Worm (Caenorhabditis elegans) whole organism, L2 larva: ENCODE results near the gene T20F7.3.
"Not testable (repeated sequence)": the region's sequence is repeated elsewhere in the genome, so short reads cannot be mapped to it uniquely, and the experiment has no call there.

Experiments used
- C34F6.9 ChIP-seq: fragments of 150-350 bp; optimal IDR thresholded peaks from 2 replicates; lab custom pipeline; 2014; ENCODE audit warnings: missing biosample characterization, missing genetic modification characterization
- F13H6.1 ChIP-seq: sonication (generic microtip); optimal IDR thresholded peaks from 2 replicates; lab custom pipeline; 2016; ENCODE audit warnings: missing genetic modification characterization, missing compliant biosample characterization
- Y55F3AM.14 ChIP-seq: fragments of 200-800 bp; sonication (Bioruptor generic); optimal IDR thresholded peaks from 2 replicates; lab custom pipeline; 2018; ENCODE audit warnings: mild to moderate bottlenecking, missing genetic modification characterization, missing compliant biosample characterization
- ZK546.5 ChIP-seq: sonication (generic microtip); optimal IDR thresholded peaks from 2 replicates; lab custom pipeline; 2017; ENCODE audit warnings: missing biosample characterization, missing genetic modification characterization
- alr-1 ChIP-seq: fragments of 150-350 bp; optimal IDR thresholded peaks from 2 replicates; lab custom pipeline; 2014; ENCODE audit warnings: missing biosample characterization, missing genetic modification characterization
- aly-2 ChIP-seq: fragments of 150-350 bp; optimal IDR thresholded peaks from 2 replicates; lab custom pipeline; 2014; ENCODE audit warnings: missing biosample characterization, missing genetic modification characterization
- ama-1 ChIP-seq: fragments of 150-350 bp; optimal IDR thresholded peaks from 2 replicates; lab custom pipeline; 2018; ENCODE audit warnings: inconsistent platforms
- blmp-1 ChIP-seq: sonication (generic microtip); optimal IDR thresholded peaks from 2 replicates; lab custom pipeline; 2017; ENCODE audit warnings: missing genetic modification characterization, mild to moderate bottlenecking, missing compliant biosample characterization, antibody characterized with exemption, moderate library complexity; ENCODE audit not compliant: insufficient read depth
- ceh-16 ChIP-seq: fragments of 150-350 bp; optimal IDR thresholded peaks from 2 replicates; lab custom pipeline; 2014; ENCODE audit warnings: missing biosample characterization, missing genetic modification characterization
- ceh-82 ChIP-seq: fragments of 150-350 bp; optimal IDR thresholded peaks from 2 replicates; lab custom pipeline; 2014; ENCODE audit warnings: missing biosample characterization, missing genetic modification characterization
- dmd-4 ChIP-seq: sonication (generic microtip); optimal IDR thresholded peaks from 2 replicates; lab custom pipeline; 2017; ENCODE audit warnings: missing biosample characterization, missing genetic modification characterization
- egl-27 ChIP-seq: sonication (generic microtip); optimal IDR thresholded peaks from 3 replicates; lab custom pipeline; 2017; ENCODE audit warnings: missing biosample characterization, missing genetic modification reagents, missing genetic modification characterization
- elt-1 ChIP-seq: fragments of 150-350 bp; optimal IDR thresholded peaks from 2 replicates; lab custom pipeline; 2014; ENCODE audit warnings: missing biosample characterization, missing genetic modification characterization
- lin-39 ChIP-seq: fragments of 150-350 bp; optimal IDR thresholded peaks from 2 replicates; lab custom pipeline; 2014; ENCODE audit warnings: missing biosample characterization, missing genetic modification reagents, missing genetic modification characterization
- lsy-2 ChIP-seq, 2 experiments: fragments of 150-350 bp in 1 of 2; sonication (generic microtip) in 1 of 2; optimal IDR thresholded peaks; 2 replicates each; lab custom pipeline; 2014 to 2017; ENCODE audit warnings: missing biosample characterization in 2 of 2, missing genetic modification characterization in 2 of 2
- mab-5 ChIP-seq: fragments of 150-350 bp; optimal IDR thresholded peaks from 2 replicates; lab custom pipeline; 2014; ENCODE audit warnings: missing biosample characterization, missing genetic modification characterization
- mdl-1 ChIP-seq, 2 experiments: fragments of 150-350 bp in 1 of 2; sonication (generic microtip) in 1 of 2; optimal IDR thresholded peaks; 2 replicates each; lab custom pipeline; 2017; ENCODE audit warnings: missing biosample characterization in 2 of 2, missing genetic modification characterization in 2 of 2
- nhr-10 ChIP-seq: sonication (generic microtip); optimal IDR thresholded peaks from 2 replicates; lab custom pipeline; 2017; ENCODE audit warnings: missing biosample characterization, missing genetic modification characterization
- nhr-11 ChIP-seq: fragments of 150-350 bp; optimal IDR thresholded peaks from 2 replicates; lab custom pipeline; 2014; ENCODE audit warnings: missing biosample characterization, missing genetic modification characterization
- nhr-12 ChIP-seq: fragments of 150-350 bp; optimal IDR thresholded peaks from 2 replicates; lab custom pipeline; 2014; ENCODE audit warnings: missing biosample characterization, missing genetic modification characterization
- nhr-129 ChIP-seq: fragments of 150-350 bp; optimal IDR thresholded peaks from 2 replicates; lab custom pipeline; 2014; ENCODE audit warnings: missing biosample characterization, missing genetic modification characterization
- nhr-21 ChIP-seq: fragments of 150-350 bp; optimal IDR thresholded peaks from 2 replicates; lab custom pipeline; 2014; ENCODE audit warnings: missing biosample characterization, missing genetic modification characterization
- nhr-23 ChIP-seq: fragments of 150-350 bp; optimal IDR thresholded peaks from 2 replicates; lab custom pipeline; 2014; ENCODE audit warnings: missing biosample characterization, missing genetic modification reagents, missing genetic modification characterization
- nhr-6 ChIP-seq: fragments of 150-350 bp; optimal IDR thresholded peaks from 2 replicates; lab custom pipeline; 2014; ENCODE audit warnings: missing biosample characterization, missing genetic modification characterization
- nhr-77 ChIP-seq: fragments of 150-350 bp; optimal IDR thresholded peaks from 2 replicates; lab custom pipeline; 2014; ENCODE audit warnings: missing biosample characterization, missing genetic modification characterization
- peb-1 ChIP-seq: fragments of 150-350 bp; optimal IDR thresholded peaks from 2 replicates; lab custom pipeline; 2014; ENCODE audit warnings: missing biosample characterization, missing genetic modification characterization
- sem-4 ChIP-seq: fragments of 150-350 bp; optimal IDR thresholded peaks from 2 replicates; lab custom pipeline; 2014; ENCODE audit warnings: missing biosample characterization, missing genetic modification reagents, missing genetic modification characterization
- skn-1 ChIP-seq: sonication (generic microtip); optimal IDR thresholded peaks from 2 replicates; lab custom pipeline; 2017; ENCODE audit warnings: missing biosample characterization, missing genetic modification characterization
- sma-3 ChIP-seq: sonication (generic microtip); optimal IDR thresholded peaks from 2 replicates; lab custom pipeline; 2016; ENCODE audit warnings: missing genetic modification reagents, missing genetic modification characterization, missing compliant biosample characterization
- sma-9 ChIP-seq, 2 experiments: fragments of 150-350 bp in 1 of 2; sonication (generic microtip) in 1 of 2; optimal IDR thresholded peaks; 2 replicates each; lab custom pipeline; 2014 to 2016; ENCODE audit warnings: missing genetic modification characterization in 2 of 2, mild to moderate bottlenecking in 1 of 2, missing biosample characterization in 1 of 2, missing compliant biosample characterization in 1 of 2, missing genetic modification reagents in 1 of 2, moderate library complexity in 1 of 2
- snpc-4 ChIP-seq: fragments of 150-350 bp; optimal IDR thresholded peaks from 2 replicates; lab custom pipeline; 2014; ENCODE audit warnings: missing biosample characterization, missing genetic modification characterization
- unc-55 ChIP-seq: fragments of 150-350 bp; sonication (generic microtip); optimal IDR thresholded peaks from 3 replicates; lab custom pipeline; 2014; ENCODE audit warnings: missing biosample characterization, missing genetic modification reagents, missing genetic modification characterization
- unc-62 ChIP-seq: fragments of 150-350 bp; optimal IDR thresholded peaks from 2 replicates; lab custom pipeline; 2014; ENCODE audit warnings: missing biosample characterization, missing genetic modification reagents, missing genetic modification characterization
- ztf-4 ChIP-seq: fragments of 150-350 bp; optimal IDR thresholded peaks from 2 replicates; lab custom pipeline; 2014; ENCODE audit warnings: missing biosample characterization, missing genetic modification characterization

The T20F7.3 gene

DNA sequence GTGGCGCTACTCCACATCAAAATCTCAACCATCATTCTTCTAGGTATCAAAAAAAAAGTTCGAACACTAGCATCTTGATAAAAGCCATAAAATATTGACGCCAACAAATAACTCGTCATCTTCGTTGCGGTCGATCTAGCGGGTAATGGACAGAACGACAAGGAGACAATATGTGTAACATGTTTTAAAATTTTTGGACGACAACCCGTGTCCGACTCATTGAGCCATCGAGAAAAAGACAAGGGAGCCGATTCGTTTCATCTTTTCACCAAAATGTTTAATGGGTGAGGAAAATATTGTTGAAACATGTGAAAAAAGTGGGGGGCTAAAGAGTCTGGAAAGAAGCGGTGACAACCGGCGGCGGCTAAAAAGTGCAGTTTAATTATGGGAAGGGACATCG is 38.7 kb upstream of the T20F7.3 start:
- TF ChIP-seq nhr-10 (no peak), egl-27 (tag; lab: Kevin White, UChicago) (no peak), mdl-1 (tag; optimal IDR thresholded peaks at IDR 0.05; lab: Kevin White, UChicago) (no peak), nhr-11 (tag; lab: Kevin White, UChicago) (no peak), peb-1 (tag; lab: Kevin White, UChicago) (no peak), sma-3 (GFP tag; lab: Kevin White, UChicago) (no peak), ZK546.5 (no peak), nhr-12 (no peak), ama-1 (lab: Kevin White, UChicago) (no peak), skn-1 (tag; lab: Kevin White, UChicago) (no peak), Y55F3AM.14 (GFP tag; lab: Kevin White, UChicago) (no peak), lsy-2 (tag; optimal IDR thresholded peaks at IDR 0.05; lab: Kevin White, UChicago) (no peak), mab-5 (no peak), snpc-4 (no peak), unc-55 (no peak), nhr-23 (tag; lab: Kevin White, UChicago) (no peak), C34F6.9 (tag; lab: Kevin White, UChicago) (no peak), ceh-82 (no peak)
- TF ChIP-seq, all 48 proteins: peak for 0

DNA sequence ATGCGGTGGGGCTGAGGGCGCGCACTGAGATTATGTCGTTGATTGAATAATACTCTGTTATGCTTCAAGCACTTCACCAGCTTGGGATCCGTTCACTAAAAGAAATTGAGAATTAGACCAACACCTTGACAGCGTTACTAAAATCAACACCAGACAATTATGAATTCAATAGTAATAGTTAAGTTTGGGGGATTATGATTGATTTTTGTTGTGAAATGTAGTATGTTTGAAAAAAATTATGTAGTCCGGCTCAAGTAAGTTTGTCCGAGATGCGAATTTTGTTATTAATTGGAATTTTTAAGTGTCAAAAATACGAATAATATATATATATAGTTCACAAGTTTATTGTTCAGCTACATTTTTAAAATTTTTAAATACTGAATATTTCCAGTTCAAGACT is 34.8 kb upstream of the T20F7.3 start, which contains the start of gene sto-5:
Gene sto-5, minus strand, starts transcription at position 101 of the 400 bp plus-strand sequence.
- TF ChIP-seq lin-39 (tag; lab: Kevin White, UChicago), result no peak
- no peak for TF ChIP-seq blmp-1 (tag; lab: Kevin White, UChicago)
- TF ChIP-seq nhr-77, result no peak
- TF ChIP-seq sma-9 (GFP tag; optimal IDR thresholded peaks at IDR 0.05; lab: Kevin White, UChicago), result no peak
- no peak for TF ChIP-seq sma-9 (tag; optimal IDR thresholded peaks at IDR 0.05; lab: Kevin White, UChicago)
- no peak for TF ChIP-seq ceh-82
- no peak for TF ChIP-seq unc-62 (GFP tag; lab: Kevin White, UChicago)
- TF ChIP-seq skn-1 (tag; lab: Kevin White, UChicago), result no peak
- no peak for TF ChIP-seq nhr-21 (tag; lab: Kevin White, UChicago)
- TF ChIP-seq elt-1 (tag; lab: Kevin White, UChicago), result no peak
- no peak for TF ChIP-seq nhr-12
- TF ChIP-seq ZK546.5, result no peak

DNA sequence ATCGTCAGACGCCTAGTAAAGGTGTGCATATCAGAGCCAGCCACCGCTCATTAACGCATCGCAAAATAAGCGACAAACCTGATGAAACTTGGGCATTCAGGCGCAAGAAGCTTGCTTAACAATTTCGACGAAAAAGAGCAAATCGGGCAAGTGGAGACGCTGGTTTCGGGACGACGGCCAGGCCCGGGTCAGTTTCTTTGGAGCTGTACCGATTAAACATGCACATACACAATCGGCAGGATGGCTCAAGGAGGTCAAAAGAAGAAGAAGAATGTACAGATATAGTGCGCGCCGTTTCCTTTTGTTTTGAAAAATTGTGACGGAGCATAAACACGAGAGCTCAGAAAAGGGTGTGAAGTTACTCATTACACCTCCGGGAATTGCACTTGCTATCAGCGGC is 33.7 kb upstream of the T20F7.3 start:
- no peak for TF ChIP-seq ZK546.5
- TF ChIP-seq alr-1 (tag; lab: Kevin White, UChicago), result no peak
- no peak for TF ChIP-seq mab-5
- TF ChIP-seq skn-1 (tag; lab: Kevin White, UChicago), result no peak
- TF ChIP-seq unc-62 (GFP tag; lab: Kevin White, UChicago), result no peak
- no peak for TF ChIP-seq ztf-4
- no peak for TF ChIP-seq nhr-23 (tag; lab: Kevin White, UChicago)
- TF ChIP-seq egl-27 (tag; lab: Kevin White, UChicago), result no peak
- TF ChIP-seq mdl-1 (tag; optimal IDR thresholded peaks at IDR 0.05; lab: Kevin White, UChicago), result no peak
- no peak for TF ChIP-seq aly-2

- not testable (repeated sequence) for TF ChIP-seq sem-4, F13H6.1, C34F6.9 (tag; lab: Kevin White, UChicago)
Measured at ce11 chrX:16834691-16835090, 25.5 kb upstream of the T20F7.3 start, which contains the start of gene F41G4.13. Gene F41G4.13 (minus strand): TSS chrX:16834791.

DNA sequence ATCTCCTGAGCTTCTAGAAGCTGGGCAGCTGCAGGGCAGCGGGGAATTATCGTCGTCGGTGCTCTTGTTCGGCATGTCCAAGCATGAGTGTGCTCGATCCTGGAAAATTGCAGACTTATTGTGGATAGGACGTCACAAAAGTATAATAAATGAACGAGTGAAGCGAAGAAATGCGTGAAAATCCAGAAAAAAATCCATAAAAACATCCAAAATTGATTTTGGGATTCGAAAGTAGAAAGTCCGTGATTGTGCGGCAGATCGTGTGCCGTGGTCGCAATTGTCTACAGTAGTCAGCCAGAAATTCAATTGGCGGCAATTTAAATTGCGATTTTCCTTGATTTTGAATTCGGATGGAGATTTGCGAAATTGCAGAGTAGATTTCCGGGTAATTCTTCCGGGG is 23.9 kb upstream of the T20F7.3 start, which contains the start of gene F41G4.7:
Gene F41G4.7, minus strand, starts transcription at position 101 of the 400 bp plus-strand sequence.
- TF ChIP-seq nhr-6, result no peak
- no peak for TF ChIP-seq snpc-4
- no peak for TF ChIP-seq ceh-16
- TF ChIP-seq elt-1 (tag; lab: Kevin White, UChicago), result no peak
- TF ChIP-seq unc-55, result no peak
- TF ChIP-seq nhr-129, result no peak
- no peak for TF ChIP-seq sma-3 (GFP tag; lab: Kevin White, UChicago)
- no peak for TF ChIP-seq sem-4 (tag; lab: Kevin White, UChicago)
- TF ChIP-seq nhr-23 (tag; lab: Kevin White, UChicago), result no peak
- no peak for TF ChIP-seq F13H6.1 (tag; lab: Kevin White, UChicago)
- no peak for TF ChIP-seq dmd-4 (tag; lab: Kevin White, UChicago)
